Worm (Caenorhabditis elegans) whole organism, L1 larva: ENCODE data around the gene C56G2.22.

Experiments
- aly-2 ChIP-seq: fragments of 150-350 bp; optimal IDR thresholded peaks from 2 replicates; lab custom pipeline; 2014; ENCODE audit warnings: missing biosample characterization, missing genetic modification characterization
- ama-1 ChIP-seq: fragments of 150-350 bp; optimal IDR thresholded peaks from 2 replicates; lab custom pipeline; 2014
- elt-3 ChIP-seq, 6 experiments: fragments of 150-350 bp in 1 of 6; sonication (generic microtip); optimal IDR thresholded peaks; 2 replicates each; lab custom pipeline; 2017 to 2018; ENCODE audit warnings: missing biosample characterization in 6 of 6, missing genetic modification characterization in 6 of 6, inconsistent platforms in 1 of 6
- mep-1 ChIP-seq: fragments of 150-350 bp; optimal IDR thresholded peaks from 2 replicates; lab custom pipeline; 2014; ENCODE audit warnings: missing biosample characterization, missing genetic modification characterization

DNA sequence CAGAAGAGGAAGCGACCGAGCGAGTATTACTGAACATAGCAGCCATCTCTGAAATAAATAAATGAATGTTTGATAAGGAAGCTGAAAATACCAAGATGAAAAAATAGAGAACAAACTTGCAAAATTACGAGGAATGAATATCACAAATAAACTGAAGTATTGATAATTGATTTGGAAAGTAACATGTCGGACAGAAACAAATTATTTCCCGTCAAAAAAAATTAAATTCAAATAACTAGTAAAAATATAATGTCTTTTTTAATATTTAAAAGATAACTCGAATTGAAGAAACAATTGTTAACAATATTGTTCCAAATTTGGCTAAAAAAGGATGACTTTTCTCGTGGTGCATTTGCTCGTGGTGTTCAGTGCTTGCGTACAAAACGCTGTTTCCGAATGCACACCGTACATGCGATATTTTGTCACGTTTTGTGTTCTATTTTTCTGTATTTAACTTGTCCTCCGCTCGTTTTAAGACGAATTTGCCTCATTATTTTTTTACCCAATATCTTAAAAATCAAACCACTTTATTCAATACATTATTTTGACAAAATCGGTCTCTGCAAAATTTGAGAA is 4.3 kb upstream of the C56G2.22 start, which contains the start of gene rpn-13:
- TF ChIP-seq elt-3 (tag; optimal IDR thresholded peaks at IDR 0.05; lab: Kevin White, UChicago) (peak in 1 of 6 experiments; percentile 27), aly-2 (no peak), mep-1 (no peak), ama-1 (no peak)
